Worm (Caenorhabditis elegans): ENCODE results near the gene mig-23.

Gene mig-23

ce11 chrX:5982799-5983198 is 34.1 kb upstream of the mig-23 start:
- TF ChIP-seq ceh-19 (GFP tag; optimal IDR thresholded peaks at IDR 0.05) (no peak), sox-4 (tag; optimal IDR thresholded peaks at IDR 0.05) (no peak), unc-3 (GFP tag; conservative IDR thresholded peaks at IDR 0.05) (no peak), unc-3 (tag; optimal IDR thresholded peaks at IDR 0.05) (no peak), lin-11 (tag; optimal IDR thresholded peaks at IDR 0.05) (no peak), unc-42 (tag; optimal IDR thresholded peaks at IDR 0.05) (peak; percentile 92)

- TF ChIP-seq ttx-3 (tag; optimal IDR thresholded peaks at IDR 0.05) (no peak), K09A11.1 (tag; optimal IDR thresholded peaks at IDR 0.05; ENCODE audit: insufficient read depth) (no peak), pros-1 (tag; optimal IDR thresholded peaks at IDR 0.05) (no peak), C08G9.2 (tag; optimal IDR thresholded peaks at IDR 0.05) (no peak), unc-42 (tag; optimal IDR thresholded peaks at IDR 0.05) (peak; percentile 31), unc-86 (tag; optimal IDR thresholded peaks at IDR 0.05) (no peak), sdc-2 (tag; optimal IDR thresholded peaks at IDR 0.05) (no peak), hlh-30 (tag; optimal IDR thresholded peaks at IDR 0.05; ENCODE audit: insufficient read depth) (no peak)
Measured at ce11 chrX:5981698-5982097, 33.0 kb upstream of the mig-23 start.

- TF ChIP-seq hlh-6 (tag; optimal IDR thresholded peaks at IDR 0.05) (no peak), mec-3 (tag; optimal IDR thresholded peaks at IDR 0.05; ENCODE audit: borderline replicate concordance) (no peak), sdc-2 (tag; optimal IDR thresholded peaks at IDR 0.05) (no peak), ceh-34 (tag; optimal IDR thresholded peaks at IDR 0.05) (no peak), pros-1 (tag; optimal IDR thresholded peaks at IDR 0.05) (no peak), ceh-9 (tag; optimal IDR thresholded peaks at IDR 0.05) (no peak), lim-6 (tag; optimal IDR thresholded peaks at IDR 0.05) (no peak), lin-11 (tag; optimal IDR thresholded peaks at IDR 0.05) (no peak), ceh-48 (tag; optimal IDR thresholded peaks at IDR 0.05) (no peak), pqm-1 (tag; optimal IDR thresholded peaks at IDR 0.05) (no peak), pha-4 (tag; optimal IDR thresholded peaks at IDR 0.05) (no peak), ceh-2 (tag; optimal IDR thresholded peaks at IDR 0.05) (no peak), ceh-30 (tag; optimal IDR thresholded peaks at IDR 0.05) (no peak), hlh-13 (GFP tag; optimal IDR thresholded peaks at IDR 0.05) (no peak), pat-9 (tag; optimal IDR thresholded peaks at IDR 0.05) (no peak), sox-2 (GFP tag; IDR thresholded peaks at IDR 0.05) (no peak), ztf-16 (tag; optimal IDR thresholded peaks at IDR 0.05) (no peak), C08G9.2 (tag; optimal IDR thresholded peaks at IDR 0.05) (no peak)
Measured at ce11 chrX:5977754-5978153, 29.1 kb upstream of the mig-23 start, which contains the start of gene kin-2. kin-2 (minus strand) TSS chrX:5977854.

ce11 chrX:5976206-5976960 is 27.7 kb upstream of the mig-23 start:
- TF ChIP-seq nfya-1 (tag; optimal IDR thresholded peaks at IDR 0.05): peak; percentile 88
- TF ChIP-seq fkh-6 (tag; optimal IDR thresholded peaks at IDR 0.05): no peak
- peak; percentile 70 for TF ChIP-seq ceh-18 (tag; optimal IDR thresholded peaks at IDR 0.05)
- TF ChIP-seq ceh-14 (tag; optimal IDR thresholded peaks at IDR 0.05): peak; percentile 26
- TF ChIP-seq tbx-2 (tag; optimal IDR thresholded peaks at IDR 0.05): peak; percentile 31
- peak; percentile 53 for TF ChIP-seq ceh-31 (tag; optimal IDR thresholded peaks at IDR 0.05)
- no peak for TF ChIP-seq pax-1 (tag; optimal IDR thresholded peaks at IDR 0.05)
- no peak for TF ChIP-seq C08G9.2 (tag; optimal IDR thresholded peaks at IDR 0.05)
- TF ChIP-seq unc-55 (GFP tag; optimal IDR thresholded peaks at IDR 0.05): peak; percentile 54
- TF ChIP-seq sdc-2 (tag; optimal IDR thresholded peaks at IDR 0.05): peak; percentile 5
- TF ChIP-seq eyg-1 (tag; optimal IDR thresholded peaks at IDR 0.05): no peak
- TF ChIP-seq unc-3 (GFP tag; conservative IDR thresholded peaks at IDR 0.05): no peak
- TF ChIP-seq unc-3 (tag; optimal IDR thresholded peaks at IDR 0.05): peak; percentile 66
- TF ChIP-seq odd-2 (tag; optimal IDR thresholded peaks at IDR 0.05): no peak
- TF ChIP-seq nhr-232 (tag; optimal IDR thresholded peaks at IDR 0.05): no peak
- peak; percentile 6 for TF ChIP-seq ceh-34 (tag; optimal IDR thresholded peaks at IDR 0.05)
- no peak for TF ChIP-seq madf-2 (tag; optimal IDR thresholded peaks at IDR 0.05)
- TF ChIP-seq mec-3 (tag; optimal IDR thresholded peaks at IDR 0.05; ENCODE audit: borderline replicate concordance): no peak
- no peak for TF ChIP-seq ceh-22 (tag; optimal IDR thresholded peaks at IDR 0.05)
- peak; percentile 69 for TF ChIP-seq unc-42 (tag; optimal IDR thresholded peaks at IDR 0.05)
- TF ChIP-seq rnt-1 (tag; optimal IDR thresholded peaks at IDR 0.05): no peak
